Worm (Caenorhabditis elegans) whole organism, young adult: ENCODE results near the gene B0302.4.
A peak's percentile ranks its signal among the peaks of the same experiment; 100 is the strongest.

ENCODE experiments used
- B0035.1 ChIP-seq: sonication (generic microtip); optimal IDR thresholded peaks from 2 replicates; lab custom pipeline; 2016; ENCODE audit warnings: missing genetic modification characterization, mild to moderate bottlenecking, missing compliant biosample characterization, missing genotype, missing genetic modification reagents
- B0261.1 ChIP-seq: sonication (generic microtip); optimal IDR thresholded peaks from 2 replicates; lab custom pipeline; 2016; ENCODE audit warnings: mild to moderate bottlenecking, missing genetic modification characterization, moderate library complexity, missing compliant biosample characterization
- C06A6.2 ChIP-seq: fragments of 200-800 bp; sonication (Bioruptor generic); conservative IDR thresholded peaks from 2 replicates; pipeline ENCODE4 v1.3.6; 2022; ENCODE audit warnings: missing genetic modification characterization, missing compliant biosample characterization
- F10E7.11 ChIP-seq: sonication (generic microtip); optimal IDR thresholded peaks from 2 replicates; lab custom pipeline; 2017; ENCODE audit warnings: mild to moderate bottlenecking, missing genetic modification characterization, moderate library complexity, missing compliant biosample characterization
- F23B12.7 ChIP-seq: sonication (generic microtip); optimal IDR thresholded peaks from 2 replicates; lab custom pipeline; 2017; ENCODE audit warnings: missing genetic modification characterization, mild to moderate bottlenecking, missing compliant biosample characterization, antibody characterized with exemption, moderate library complexity; ENCODE audit not compliant: insufficient read depth
- F37B4.10 ChIP-seq: fragments of 200-800 bp; sonication (Bioruptor generic); IDR thresholded peaks from 2 replicates; pipeline ENCODE4 v1.3.6; 2022; ENCODE audit warnings: missing genetic modification characterization, missing compliant biosample characterization
- F39B2.1 ChIP-seq: fragments of 200-800 bp; sonication (Bioruptor generic); IDR thresholded peaks from 2 replicates; pipeline ENCODE4 v1.3.6; 2022; ENCODE audit warnings: missing genetic modification reagents, missing genetic modification characterization, missing compliant biosample characterization
- F49E8.2 ChIP-seq: sonication (generic microtip); optimal IDR thresholded peaks from 3 replicates; lab custom pipeline; 2017; ENCODE audit warnings: missing genetic modification characterization, mild to moderate bottlenecking, missing compliant biosample characterization, antibody characterized with exemption, moderate library complexity; ENCODE audit not compliant: insufficient read depth
- F55B11.4 ChIP-seq: sonication (generic microtip); optimal IDR thresholded peaks from 2 replicates; lab custom pipeline; 2016; ENCODE audit warnings: missing compliant biosample characterization, missing genetic modification characterization, borderline replicate concordance; ENCODE audit not compliant: insufficient read depth
- K11D2.4 ChIP-seq: fragments of 200-800 bp; sonication (Bioruptor generic); IDR thresholded peaks from 2 replicates; pipeline ENCODE4 v1.3.6; 2022; ENCODE audit warnings: missing genetic modification reagents, missing genetic modification characterization, missing compliant biosample characterization
- Y95B8A.8 ChIP-seq: fragments of 200-800 bp; sonication (Bioruptor generic); IDR thresholded peaks from 2 replicates; pipeline ENCODE4 v1.3.6; 2022; ENCODE audit warnings: missing genetic modification reagents, missing genetic modification characterization, missing compliant biosample characterization
- ZK185.1 ChIP-seq: sonication (generic microtip); optimal IDR thresholded peaks from 2 replicates; lab custom pipeline; 2016; ENCODE audit warnings: mild to moderate bottlenecking, missing genetic modification characterization, missing compliant biosample characterization; ENCODE audit not compliant: poor library complexity, severe bottlenecking
- atf-7 ChIP-seq: sonication (generic microtip); optimal IDR thresholded peaks from 2 replicates; lab custom pipeline; 2017; ENCODE audit warnings: mild to moderate bottlenecking, missing genetic modification characterization, missing compliant biosample characterization
- bed-2 ChIP-seq: fragments of 200-800 bp; sonication (Bioruptor generic); IDR thresholded peaks from 2 replicates; pipeline ENCODE4 v1.3.6; 2022; ENCODE audit warnings: missing genetic modification reagents, missing genetic modification characterization, missing compliant biosample characterization
- ccch-3 ChIP-seq: fragments of 200-800 bp; sonication (Bioruptor generic); optimal IDR thresholded peaks from 2 replicates; lab custom pipeline; 2018; ENCODE audit warnings: mild to moderate bottlenecking, missing genetic modification characterization, missing compliant biosample characterization
- cebp-2 ChIP-seq: fragments of 200-800 bp; sonication (Bioruptor generic); IDR thresholded peaks from 2 replicates; pipeline ENCODE4 v1.3.6; 2022; ENCODE audit warnings: missing genetic modification characterization, missing compliant biosample characterization
- efl-1 ChIP-seq: fragments of 150-350 bp; optimal IDR thresholded peaks from 2 replicates; lab custom pipeline; 2014; ENCODE audit warnings: missing biosample characterization, missing genetic modification reagents, missing genetic modification characterization
- egl-18 ChIP-seq: fragments of 200-800 bp; sonication (Bioruptor generic); IDR thresholded peaks from 2 replicates; pipeline ENCODE4 v1.3.6; 2022; ENCODE audit warnings: missing genetic modification reagents, missing genetic modification characterization, missing compliant biosample characterization
- egl-44 ChIP-seq: fragments of 200-800 bp; sonication (Bioruptor generic); IDR thresholded peaks from 2 replicates; pipeline ENCODE4 v1.3.6; 2022; ENCODE audit warnings: missing genetic modification reagents, missing genetic modification characterization, missing compliant biosample characterization
- ekl-4 ChIP-seq: fragments of 200-800 bp; sonication (Bioruptor generic); IDR thresholded peaks from 2 replicates; pipeline ENCODE4 v1.3.6; 2022; ENCODE audit warnings: missing genetic modification reagents, missing genetic modification characterization, missing compliant biosample characterization
- him-1 ChIP-seq: sonication (generic microtip); optimal IDR thresholded peaks from 2 replicates; lab custom pipeline; 2016; ENCODE audit warnings: missing genotype, missing genetic modification reagents, missing genetic modification characterization, missing compliant biosample characterization
- hmg-1.2 ChIP-seq: fragments of 200-800 bp; sonication (Bioruptor generic); IDR thresholded peaks from 2 replicates; pipeline ENCODE4 v1.3.6; 2022; ENCODE audit warnings: missing genetic modification reagents, missing genetic modification characterization, missing compliant biosample characterization
- hrde-1 ChIP-seq: sonication (generic microtip); optimal IDR thresholded peaks from 2 replicates; lab custom pipeline; 2016; ENCODE audit warnings: missing genetic modification characterization, mild to moderate bottlenecking, missing compliant biosample characterization, moderate library complexity, missing genotype, missing genetic modification reagents, borderline replicate concordance
- lin-35 ChIP-seq, 3 experiments: fragments of 150-350 bp in 2 of 3; sonication (generic microtip) in 1 of 3; optimal IDR thresholded peaks; 2 replicates each; lab custom pipeline; 2014 to 2018; ENCODE audit warnings: missing biosample characterization in 3 of 3, missing genetic modification characterization in 3 of 3, missing genetic modification reagents in 3 of 3
- lin-54 ChIP-seq: fragments of 200-800 bp; sonication (Bioruptor generic); optimal IDR thresholded peaks from 2 replicates; lab custom pipeline; 2018; ENCODE audit warnings: mild to moderate bottlenecking, missing genetic modification characterization, missing compliant biosample characterization
- lir-1 ChIP-seq: fragments of 200-800 bp; sonication (Bioruptor generic); conservative IDR thresholded peaks from 2 replicates; pipeline ENCODE4 v1.3.6; 2022; ENCODE audit warnings: missing genetic modification reagents, missing genetic modification characterization, missing compliant biosample characterization
- madf-3 ChIP-seq: fragments of 200-800 bp; sonication (Bioruptor generic); IDR thresholded peaks from 2 replicates; pipeline ENCODE4 v1.3.6; 2022; ENCODE audit warnings: missing genetic modification reagents, missing genetic modification characterization, missing compliant biosample characterization
- mel-28 ChIP-seq: sonication (generic microtip); optimal IDR thresholded peaks from 2 replicates; lab custom pipeline; 2016; ENCODE audit warnings: borderline replicate concordance, mild to moderate bottlenecking, missing genetic modification characterization, missing compliant biosample characterization
- mes-4 ChIP-seq: sonication (generic microtip); optimal IDR thresholded peaks from 2 replicates; lab custom pipeline; 2016; ENCODE audit warnings: missing genotype, missing genetic modification characterization, missing compliant biosample characterization
- sdz-38 ChIP-seq: sonication (generic microtip); optimal IDR thresholded peaks from 2 replicates; lab custom pipeline; 2016; ENCODE audit warnings: missing genotype, missing genetic modification characterization, missing compliant biosample characterization
- sptf-2 ChIP-seq: fragments of 200-800 bp; sonication (Bioruptor generic); optimal IDR thresholded peaks from 2 replicates; lab custom pipeline; 2018; ENCODE audit warnings: mild to moderate bottlenecking, missing genetic modification characterization, missing compliant biosample characterization
- xnd-1 ChIP-seq: sonication (generic microtip); optimal IDR thresholded peaks from 2 replicates; lab custom pipeline; 2016; ENCODE audit warnings: missing genotype, missing genetic modification reagents, missing genetic modification characterization, missing compliant biosample characterization
- zfh-2 ChIP-seq: fragments of 200-800 bp; sonication (Bioruptor generic); conservative IDR thresholded peaks from 2 replicates; pipeline ENCODE4 v1.3.6; 2022; ENCODE audit warnings: missing genetic modification reagents, missing genetic modification characterization, missing compliant biosample characterization
- zim-3 ChIP-seq: sonication (generic microtip); optimal IDR thresholded peaks from 2 replicates; lab custom pipeline; 2017; ENCODE audit warnings: mild to moderate bottlenecking, missing genetic modification characterization, moderate library complexity, missing compliant biosample characterization
- ztf-22 ChIP-seq: fragments of 200-800 bp; sonication (Bioruptor generic); optimal IDR thresholded peaks from 2 replicates; lab custom pipeline; 2018; ENCODE audit warnings: mild to moderate bottlenecking, missing genetic modification characterization, moderate library complexity, missing compliant biosample characterization
- ztf-26 ChIP-seq: sonication (generic microtip); optimal IDR thresholded peaks from 2 replicates; lab custom pipeline; 2017; ENCODE audit warnings: missing genetic modification characterization, missing compliant biosample characterization
- ztf-28 ChIP-seq: fragments of 200-800 bp; sonication (Bioruptor generic); IDR thresholded peaks from 2 replicates; pipeline ENCODE4 v1.3.6; 2022; ENCODE audit warnings: missing genetic modification reagents, missing genetic modification characterization, missing compliant biosample characterization

Gene B0302.4

ce11 chrX:17151160-17151711 is 25.3 kb downstream of the B0302.4 start, which contains the start of gene mdt-1.2 (continued):
- TF ChIP-seq F39B2.1 (GFP tag; lab: Robert Waterston, UW) (no peak), ZK185.1 (tag; lab: Kevin White, UChicago) (peak; percentile 60), hmg-1.2 (GFP tag; lab: Robert Waterston, UW) (peak; percentile 91), sdz-38 (tag; lab: Kevin White, UChicago) (no peak), Y95B8A.8 (GFP tag; lab: Robert Waterston, UW) (no peak), bed-2 (no peak), ccch-3 (no peak), cebp-2 (GFP tag; lab: Robert Waterston, UW) (no peak), lin-35 (GFP tag; optimal IDR thresholded peaks at IDR 0.05; lab: Kevin White, UChicago) (peak in 1 of 3 experiments; percentile 54), mel-28 (tag; lab: Kevin White, UChicago) (no peak), ztf-28 (no peak), zim-3 (tag; lab: Kevin White, UChicago) (no peak), ztf-22 (GFP tag; lab: Kevin White, UChicago) (no peak), B0261.1 (tag; lab: Kevin White, UChicago) (no peak), ztf-26 (tag; lab: Kevin White, UChicago) (no peak), F10E7.11 (tag; lab: Kevin White, UChicago) (no peak), F49E8.2 (no peak), efl-1 (GFP tag; lab: Kevin White, UChicago) (no peak), ekl-4 (GFP tag; lab: Robert Waterston, UW) (0 out of 2 replicates have a peak, but pooled peaks have one; percentile 25), zfh-2 (GFP tag; lab: Robert Waterston, UW) (no peak), lin-54 (GFP tag; lab: Kevin White, UChicago) (no peak), mes-4 (no peak), egl-18 (GFP tag; lab: Robert Waterston, UW) (no peak), K11D2.4 (GFP tag; lab: Robert Waterston, UW) (no peak), atf-7 (no peak), sptf-2 (no peak), madf-3 (GFP tag; lab: Robert Waterston, UW) (no peak), C06A6.2 (no peak), egl-44 (GFP tag; lab: Robert Waterston, UW) (no peak), xnd-1 (tag; lab: Kevin White, UChicago) (no peak), hrde-1 (tag; lab: Kevin White, UChicago) (no peak), F37B4.10 (GFP tag; lab: Robert Waterston, UW) (no peak), F23B12.7 (tag; lab: Kevin White, UChicago) (no peak), him-1 (tag; lab: Kevin White, UChicago) (no peak)

ce11 chrX:17149877-17150490 is 26.6 kb downstream of the B0302.4 start, which contains the start of gene T23C6.4:
TSS of gene T23C6.4 (minus strand) at chrX:17149927.
- TF ChIP-seq ztf-26 (tag; lab: Kevin White, UChicago), result no peak
- no peak for TF ChIP-seq F55B11.4 (tag; lab: Kevin White, UChicago)
- TF ChIP-seq lir-1 (GFP tag; lab: Robert Waterston, UW), result no peak
- no peak for TF ChIP-seq B0035.1 (tag; lab: Kevin White, UChicago)
